Worm (Caenorhabditis elegans): Measurements from ENCODE around the gene C35D10.3.

C35D10.3 gene

DNA sequence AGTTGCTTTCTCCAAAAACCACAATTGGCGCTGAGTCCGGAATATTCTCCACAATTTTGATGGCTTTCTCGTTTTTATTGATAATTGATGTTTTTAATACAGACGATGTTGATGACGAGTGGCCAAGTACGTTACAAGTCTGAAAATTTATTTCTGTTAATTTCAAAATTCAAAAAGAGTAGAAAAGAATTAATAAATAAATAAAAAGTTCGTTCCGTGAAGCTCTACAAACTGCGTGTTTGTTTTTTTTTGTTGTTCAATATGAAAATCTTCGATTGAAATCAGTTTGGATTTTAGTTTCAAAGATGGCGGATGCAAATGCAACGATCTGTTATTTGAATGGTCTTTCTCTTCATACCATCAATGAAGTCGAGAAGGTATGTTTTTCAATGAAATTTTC is 42.2 kb downstream of the C35D10.3 start, which contains the start of gene F26F4.2:
TSS of gene F26F4.2 (plus strand) at position 301 of the 400 bp plus-strand sequence.
- TF ChIP-seq lin-38 (GFP tag; IDR thresholded peaks at IDR 0.05) (no peak), egl-27 (tag; optimal IDR thresholded peaks at IDR 0.05) (no peak), mdt-29 (GFP tag; IDR thresholded peaks at IDR 0.05) (no peak)

DNA sequence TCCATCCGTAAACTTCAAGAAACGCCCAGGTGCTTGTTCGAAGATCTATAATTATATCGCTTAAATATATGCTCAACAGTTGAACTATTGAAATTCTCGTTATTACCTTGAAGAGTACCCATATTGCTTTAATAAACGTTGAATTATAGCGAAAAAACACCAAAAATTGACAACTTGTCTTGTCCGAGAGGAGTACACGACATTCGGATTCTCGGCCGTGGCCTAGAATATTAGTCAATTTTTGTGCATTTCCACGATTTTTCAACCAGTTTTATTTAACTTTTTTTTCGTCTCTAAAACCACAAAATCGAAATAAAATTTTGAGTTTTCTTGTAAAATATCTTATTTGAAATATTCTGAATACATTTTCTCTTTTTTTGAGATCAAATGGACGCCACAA is 43.6 kb downstream of the C35D10.3 start, which contains the start of the genes F26F4.9 and cee-1:
TSS of gene F26F4.9 (minus strand) at position 205 of the 400 bp plus-strand sequence.
TSS of gene cee-1 (plus strand) at position 383 of the 400 bp plus-strand sequence.
- peak; percentile 78 for TF ChIP-seq dpl-1 (GFP tag; optimal IDR thresholded peaks at IDR 0.05)
- TF ChIP-seq skn-1 (tag; optimal IDR thresholded peaks at IDR 0.05) = no peak
- TF ChIP-seq sdz-12 (GFP tag; optimal IDR thresholded peaks at IDR 0.05) = no peak
- no peak for TF ChIP-seq mxl-3 (GFP tag; optimal IDR thresholded peaks at IDR 0.05)
- no peak for TF ChIP-seq nhr-6 (tag; optimal IDR thresholded peaks at IDR 0.05)
- TF ChIP-seq F37D6.2 (tag; optimal IDR thresholded peaks at IDR 0.05) = no peak
- no peak for TF ChIP-seq daf-12 (tag; optimal IDR thresholded peaks at IDR 0.05)
- TF ChIP-seq nhr-10 (tag; optimal IDR thresholded peaks at IDR 0.05) = no peak
- no peak for TF ChIP-seq duxl-1 (tag; optimal IDR thresholded peaks at IDR 0.05; ENCODE audit: poor library complexity)
- TF ChIP-seq nhr-76 (tag; optimal IDR thresholded peaks at IDR 0.05) = no peak
- no peak for TF ChIP-seq ceh-20 (GFP tag; IDR thresholded peaks at IDR 0.05)
- peak; percentile 86 for TF ChIP-seq aha-1 (tag)
- no peak for TF ChIP-seq R02D3.7 (tag; optimal IDR thresholded peaks at IDR 0.05)
- TF ChIP-seq tra-1 (GFP tag; IDR thresholded peaks at IDR 0.05) = no peak
- no peak for TF ChIP-seq snpc-1.2 (GFP tag; IDR thresholded peaks at IDR 0.05)
- TF ChIP-seq ces-1 (GFP tag; optimal IDR thresholded peaks at IDR 0.05) = no peak
- TF ChIP-seq ceh-82 (tag; optimal IDR thresholded peaks at IDR 0.05) = no peak
- no peak for TF ChIP-seq nhr-237 (tag; optimal IDR thresholded peaks at IDR 0.05)
- peak; percentile 86 for TF ChIP-seq unc-130 (GFP tag; optimal IDR thresholded peaks at IDR 0.05)
- peak; percentile 32 for TF ChIP-seq rbr-2 (tag; optimal IDR thresholded peaks at IDR 0.05)
- TF ChIP-seq lim-7 (GFP tag; IDR thresholded peaks at IDR 0.05) = no peak
- no peak for TF ChIP-seq fkh-10 (GFP tag; optimal IDR thresholded peaks at IDR 0.05)
- no peak for TF ChIP-seq cey-2 (tag; optimal IDR thresholded peaks at IDR 0.05; ENCODE audit: borderline replicate concordance, insufficient read depth)
- TF ChIP-seq fos-1 (tag; optimal IDR thresholded peaks at IDR 0.05) = no peak
- no peak for TF ChIP-seq T26A8.4 (GFP tag; IDR thresholded peaks at IDR 0.05)
- TF ChIP-seq hlh-30 (tag; optimal IDR thresholded peaks at IDR 0.05; ENCODE audit: insufficient read depth) = no peak
- TF ChIP-seq snpc-4 (tag; optimal IDR thresholded peaks at IDR 0.05) = no peak
- TF ChIP-seq php-3 (GFP tag; IDR thresholded peaks at IDR 0.05) = no peak
- no peak for TF ChIP-seq nhr-102 (tag; optimal IDR thresholded peaks at IDR 0.05)
- peak; percentile 8 for TF ChIP-seq nhr-28 (tag; optimal IDR thresholded peaks at IDR 0.05)
- TF ChIP-seq nhr-42 (GFP tag; IDR thresholded peaks at IDR 0.05) = no peak
- TF ChIP-seq zag-1 (tag; optimal IDR thresholded peaks at IDR 0.05) = no peak
- TF ChIP-seq zip-2 (tag; optimal IDR thresholded peaks at IDR 0.05) = no peak
- no peak for TF ChIP-seq attf-4 (tag; optimal IDR thresholded peaks at IDR 0.05)
- no peak for TF ChIP-seq mxl-2 (GFP tag; conservative IDR thresholded peaks at IDR 0.05)
- no peak for TF ChIP-seq ama-1 (optimal IDR thresholded peaks at IDR 0.05)
- no peak for TF ChIP-seq D1046.2 (GFP tag; IDR thresholded peaks at IDR 0.05)
- peak in 1 of 2 experiments; percentile 70 for TF ChIP-seq hif-1 (tag; optimal IDR thresholded peaks at IDR 0.05)
- no peak for TF ChIP-seq egl-43 (GFP tag; IDR thresholded peaks at IDR 0.05)
- no peak for TF ChIP-seq F26F4.8 (GFP tag; conservative IDR thresholded peaks at IDR 0.05)
- no peak for TF ChIP-seq nhr-48 (tag; optimal IDR thresholded peaks at IDR 0.05)
- no peak for TF ChIP-seq hmg-1.1 (GFP tag; IDR thresholded peaks at IDR 0.05)
- no peak for TF ChIP-seq F44E2.7 (GFP tag; IDR thresholded peaks at IDR 0.05)
- no peak for TF ChIP-seq Y5F2A.4 (GFP tag; optimal IDR thresholded peaks at IDR 0.05)
- no peak for TF ChIP-seq gei-8 (GFP tag; optimal IDR thresholded peaks at IDR 0.05)
- no peak for TF ChIP-seq jun-1 (tag; optimal IDR thresholded peaks at IDR 0.05)
- no peak for TF ChIP-seq lin-15B (tag; optimal IDR thresholded peaks at IDR 0.05)
- TF ChIP-seq mep-1 (tag; optimal IDR thresholded peaks at IDR 0.05) = peak; percentile 38
- no peak for TF ChIP-seq ctbp-1 (GFP tag; IDR thresholded peaks at IDR 0.05)
